Fruit fly (Drosophila melanogaster) whole organism, embryonic: ENCODE data around the gene CG11893.

Experiments used
- BtbVII ChIP-seq: fragments of 200-800 bp; sonication (Bioruptor generic); optimal IDR thresholded peaks from 3 replicates; lab custom pipeline; 2017; ENCODE audit warnings: missing biosample characterization, mild to moderate bottlenecking, missing genetic modification characterization
- C15 ChIP-seq: fragments of 200-800 bp; sonication (Bioruptor generic); IDR thresholded peaks from 3 replicates; pipeline ENCODE4 v1.3.6; 2022; ENCODE audit warnings: missing biosample characterization, missing genetic modification characterization
- CG10274 ChIP-seq: fragments of 200-800 bp; sonication (Bioruptor generic); optimal IDR thresholded peaks from 3 replicates; lab custom pipeline; 2017; ENCODE audit warnings: missing biosample characterization, mild to moderate bottlenecking, missing genetic modification characterization
- CG10366 ChIP-seq: fragments of 200-800 bp; sonication (Bioruptor generic); IDR thresholded peaks from 2 replicates; pipeline ENCODE4 v1.3.6; 2022; ENCODE audit warnings: missing biosample characterization, missing genetic modification characterization
- CG10543 ChIP-seq: fragments of 200-800 bp; sonication (Bioruptor generic); optimal IDR thresholded peaks from 3 replicates; lab custom pipeline; 2017; ENCODE audit warnings: missing biosample characterization, mild to moderate bottlenecking, missing genetic modification characterization, moderate library complexity
- CG11695 ChIP-seq: fragments of 200-800 bp; sonication (Bioruptor generic); IDR thresholded peaks from 3 replicates; pipeline ENCODE4 v1.3.6; 2022; ENCODE audit warnings: missing biosample characterization, missing genetic modification characterization
- CG12071 ChIP-seq: fragments of 200-800 bp; sonication (Bioruptor generic); optimal IDR thresholded peaks from 3 replicates; lab custom pipeline; 2018; ENCODE audit warnings: missing biosample characterization, mild to moderate bottlenecking, missing genetic modification characterization
- CG1233 ChIP-seq: fragments of 200-800 bp; sonication (Bioruptor generic); optimal IDR thresholded peaks from 4 replicates; lab custom pipeline; 2018; ENCODE audit warnings: missing biosample characterization, mild to moderate bottlenecking, missing genetic modification characterization
- CG13775 ChIP-seq: fragments of 200-800 bp; sonication (Bioruptor generic); optimal IDR thresholded peaks from 3 replicates; lab custom pipeline; 2017; ENCODE audit warnings: missing biosample characterization, mild to moderate bottlenecking, missing genetic modification characterization
- CG14014 ChIP-seq: fragments of 200-800 bp; sonication (Bioruptor generic); IDR thresholded peaks from 2 replicates; pipeline ENCODE4 v1.3.6; 2022; ENCODE audit warnings: missing biosample characterization, missing genetic modification characterization
- CG15269 ChIP-seq: fragments of 200-800 bp; sonication (Bioruptor generic); optimal IDR thresholded peaks from 2 replicates; lab custom pipeline; 2018; ENCODE audit warnings: missing biosample characterization, mild to moderate bottlenecking, missing genetic modification characterization, moderate library complexity
- CG18011 ChIP-seq: fragments of 200-800 bp; sonication (Bioruptor generic); optimal IDR thresholded peaks from 2 replicates; lab custom pipeline; 2017; ENCODE audit warnings: missing biosample characterization, missing genetic modification characterization, mild to moderate bottlenecking, moderate library complexity, missing genotype
- CG1832 ChIP-seq: fragments of 200-800 bp; sonication (Bioruptor generic); optimal IDR thresholded peaks from 2 replicates; lab custom pipeline; 2017; ENCODE audit warnings: missing biosample characterization, mild to moderate bottlenecking, missing genetic modification characterization, inconsistent platforms
- CG18476 ChIP-seq: fragments of 200-800 bp; sonication (Bioruptor generic); optimal IDR thresholded peaks from 2 replicates; lab custom pipeline; 2016; ENCODE audit warnings: missing biosample characterization, mild to moderate bottlenecking, missing genetic modification characterization
- CG2678 ChIP-seq: fragments of 200-800 bp; sonication (Bioruptor generic); optimal IDR thresholded peaks from 3 replicates; lab custom pipeline; 2019; ENCODE audit warnings: missing biosample characterization, mild to moderate bottlenecking, missing genetic modification characterization, moderate library complexity
- CG31224 ChIP-seq: fragments of 200-800 bp; sonication (Bioruptor generic); IDR thresholded peaks from 2 replicates; pipeline ENCODE4 v1.3.6; 2022; ENCODE audit warnings: missing biosample characterization, missing genetic modification characterization
- CG7786 ChIP-seq: fragments of 200-800 bp; sonication (Bioruptor generic); optimal IDR thresholded peaks from 2 replicates; lab custom pipeline; 2016; ENCODE audit warnings: missing biosample characterization, missing genetic modification characterization
- CG8281 ChIP-seq: fragments of 200-800 bp; sonication (Bioruptor generic); optimal IDR thresholded peaks from 2 replicates; lab custom pipeline; 2018; ENCODE audit warnings: missing biosample characterization, mild to moderate bottlenecking, missing genetic modification characterization, moderate library complexity
- CG8765 ChIP-seq: fragments of 200-800 bp; sonication (Bioruptor generic); IDR thresholded peaks from 2 replicates; pipeline ENCODE4 v1.3.6; 2022; ENCODE audit warnings: missing biosample characterization, missing genetic modification characterization
- CG9215 ChIP-seq: fragments of 200-800 bp; sonication (Bioruptor generic); IDR thresholded peaks from 2 replicates; pipeline ENCODE4 v1.3.6; 2022; ENCODE audit warnings: missing biosample characterization, missing genetic modification characterization
- Doc3 ChIP-seq: fragments of 200-800 bp; sonication (Bioruptor generic); IDR thresholded peaks from 3 replicates; pipeline ENCODE4 v1.3.6; 2022; ENCODE audit warnings: missing biosample characterization, missing genetic modification characterization; ENCODE audit not compliant: partially characterized antibody
- Eip74EF ChIP-seq, 2 experiments: fragments of 200-800 bp in 1 of 2; fragments of >200 bp in 1 of 2; sonication (Bioruptor generic) in 1 of 2; optimal IDR thresholded peaks; 2 replicates each; lab custom pipeline; 2017 to 2019; ENCODE audit warnings: missing biosample characterization in 2 of 2, missing genetic modification characterization in 2 of 2, mild to moderate bottlenecking in 1 of 2, moderate library complexity in 1 of 2
- Fer1 ChIP-seq: fragments of 200-800 bp; sonication (Bioruptor generic); optimal IDR thresholded peaks from 2 replicates; lab custom pipeline; 2017; ENCODE audit warnings: missing biosample characterization, mild to moderate bottlenecking, missing genetic modification characterization
- Kr ChIP-seq: fragments of 200-800 bp; sonication (Bioruptor generic); optimal IDR thresholded peaks from 2 replicates; lab custom pipeline; 2017; ENCODE audit warnings: missing biosample characterization, mild to moderate bottlenecking, missing genetic modification characterization
- MBD-R2 ChIP-seq: fragments of 200-800 bp; sonication (Bioruptor generic); IDR thresholded peaks from 2 replicates; pipeline ENCODE4 v1.3.6; 2022; ENCODE audit warnings: missing biosample characterization, missing genetic modification characterization
- Mad ChIP-seq: fragments of 200-800 bp; sonication (Bioruptor generic); optimal IDR thresholded peaks from 2 replicates; lab custom pipeline; 2016; ENCODE audit warnings: missing biosample characterization, missing genetic modification characterization
- NFAT ChIP-seq: fragments of 200-800 bp; sonication (Bioruptor generic); IDR thresholded peaks from 2 replicates; pipeline ENCODE4 v1.3.6; 2022; ENCODE audit warnings: missing biosample characterization, missing genetic modification characterization
- Nf-YA ChIP-seq: fragments of 200-800 bp; sonication (Bioruptor generic); IDR thresholded peaks from 2 replicates; pipeline ENCODE4 v1.3.6; 2022; ENCODE audit warnings: missing biosample characterization, missing genetic modification characterization
- Rfx ChIP-seq: fragments of 200-800 bp; sonication (Bioruptor generic); IDR thresholded peaks from 2 replicates; pipeline ENCODE4 v1.3.6; 2022; ENCODE audit warnings: missing biosample characterization, missing genetic modification characterization
- Sin3A ChIP-seq: fragments of >200 bp; optimal IDR thresholded peaks from 2 replicates; lab custom pipeline; 2018
- TFAM ChIP-seq: fragments of 200-800 bp; sonication (Bioruptor generic); optimal IDR thresholded peaks from 2 replicates; lab custom pipeline; 2017; ENCODE audit warnings: missing biosample characterization, missing genetic modification characterization, inconsistent platforms
- ab ChIP-seq: fragments of 200-800 bp; sonication (Bioruptor generic); optimal IDR thresholded peaks from 2 replicates; lab custom pipeline; 2016; ENCODE audit warnings: missing biosample characterization, missing genetic modification characterization
- ase ChIP-seq: fragments of 200-800 bp; sonication (Bioruptor generic); IDR thresholded peaks from 3 replicates; pipeline ENCODE4 v1.3.6; 2022; ENCODE audit warnings: missing biosample characterization, missing genetic modification characterization
- az2 ChIP-seq: fragments of 200-800 bp; sonication (Bioruptor generic); optimal IDR thresholded peaks from 3 replicates; lab custom pipeline; 2016; ENCODE audit warnings: missing biosample characterization, missing genetic modification characterization
- chn ChIP-seq: fragments of 200-800 bp; sonication (Bioruptor generic); optimal IDR thresholded peaks from 2 replicates; lab custom pipeline; 2016; ENCODE audit warnings: missing biosample characterization, missing genetic modification characterization
- crc ChIP-seq: fragments of 200-800 bp; sonication (Bioruptor generic); optimal IDR thresholded peaks from 2 replicates; lab custom pipeline; 2016; ENCODE audit warnings: missing biosample characterization, missing genetic modification characterization
- dysf ChIP-seq: fragments of 200-800 bp; sonication (Bioruptor generic); IDR thresholded peaks from 3 replicates; pipeline ENCODE4 v1.3.6; 2022; ENCODE audit warnings: missing biosample characterization, missing genetic modification characterization
- eve ChIP-seq, 2 experiments: fragments of >200 bp; optimal IDR thresholded peaks; 2 replicates each; lab custom pipeline; 2017; ENCODE audit warnings: missing biosample characterization in 2 of 2, missing genetic modification characterization in 2 of 2
- ftz-f1 ChIP-seq: fragments of 200-800 bp; sonication (Bioruptor generic); optimal IDR thresholded peaks from 2 replicates; lab custom pipeline; 2016; ENCODE audit warnings: missing biosample characterization, missing genetic modification characterization
- gce ChIP-seq: fragments of 200-800 bp; sonication (Bioruptor generic); IDR thresholded peaks from 3 replicates; pipeline ENCODE4 v1.3.6; 2022; ENCODE audit warnings: missing biosample characterization, missing genetic modification characterization
- grau ChIP-seq: fragments of 200-800 bp; optimal IDR thresholded peaks from 3 replicates; lab custom pipeline; 2019; ENCODE audit warnings: missing biosample characterization, mild to moderate bottlenecking, missing genetic modification characterization, moderate library complexity
- insv ChIP-seq, 2 experiments: fragments of 200-800 bp; sonication (Bioruptor generic); optimal IDR thresholded peaks; 3 replicates each; lab custom pipeline; 2016 to 2018; ENCODE audit warnings: missing biosample characterization in 2 of 2, missing genetic modification characterization in 2 of 2
- kay ChIP-seq: fragments of 200-800 bp; sonication (Bioruptor generic); optimal IDR thresholded peaks from 2 replicates; lab custom pipeline; 2016; ENCODE audit warnings: missing biosample characterization, missing genetic modification characterization
- maf-S ChIP-seq: fragments of 200-800 bp; sonication (Bioruptor generic); optimal IDR thresholded peaks from 2 replicates; lab custom pipeline; 2016; ENCODE audit warnings: missing biosample characterization, missing genetic modification characterization
- org-1 ChIP-seq: fragments of 200-800 bp; sonication (Bioruptor generic); optimal IDR thresholded peaks from 2 replicates; lab custom pipeline; 2017; ENCODE audit warnings: missing biosample characterization, missing genetic modification characterization
- pum ChIP-seq: fragments of 200-800 bp; sonication (Bioruptor generic); optimal IDR thresholded peaks from 2 replicates; lab custom pipeline; 2016; ENCODE audit warnings: missing biosample characterization, missing genetic modification characterization
- pzg ChIP-seq: fragments of 200-800 bp; sonication (Bioruptor generic); optimal IDR thresholded peaks from 3 replicates; lab custom pipeline; 2018; ENCODE audit warnings: missing biosample characterization, mild to moderate bottlenecking, missing genetic modification characterization, moderate library complexity
- ro ChIP-seq: fragments of 200-800 bp; sonication (Bioruptor generic); IDR thresholded peaks from 2 replicates; pipeline ENCODE4 v1.3.6; 2022; ENCODE audit warnings: missing biosample characterization, missing genetic modification characterization
- schlank ChIP-seq: fragments of 200-800 bp; sonication (Bioruptor generic); optimal IDR thresholded peaks from 2 replicates; lab custom pipeline; 2018; ENCODE audit warnings: missing biosample characterization, mild to moderate bottlenecking, missing genetic modification characterization
- sisA ChIP-seq: fragments of 200-800 bp; sonication (Bioruptor generic); IDR thresholded peaks from 2 replicates; pipeline ENCODE4 v1.3.6; 2022; ENCODE audit warnings: missing biosample characterization, missing genetic modification characterization
- toy ChIP-seq: fragments of 200-800 bp; sonication (Bioruptor generic); IDR thresholded peaks from 2 replicates; pipeline ENCODE4 v1.3.6; 2022; ENCODE audit warnings: missing biosample characterization, missing genetic modification characterization
- tup ChIP-seq: fragments of 200-800 bp; sonication (Bioruptor generic); optimal IDR thresholded peaks from 2 replicates; lab custom pipeline; 2016; ENCODE audit warnings: missing biosample characterization, mild to moderate bottlenecking, missing genetic modification characterization, moderate library complexity

The CG11893 gene

dm6 chr3R:25247379-25247869, 42.3 kb upstream of the CG11893 start, which contains the start of the genes RpS27 and Nup37 (continued):
- peak; percentile 99 for TF ChIP-seq NFAT
- peak; percentile 64 for TF ChIP-seq Sin3A
- peak; percentile 97 for TF ChIP-seq pum
- TF ChIP-seq Mad (GFP tag; lab: Kevin White, UChicago): peak; percentile 99
- TF ChIP-seq schlank: peak; percentile 99
- peak; percentile 97 for TF ChIP-seq pzg (GFP tag; lab: Kevin White, UChicago)
- peak; percentile 96 for TF ChIP-seq CG10366 (GFP tag; lab: Robert Waterston, UW)
- no peak for TF ChIP-seq Doc3 (GFP tag; lab: Robert Waterston, UW)
- peak; percentile 96 for TF ChIP-seq CG10274 (GFP tag; lab: Kevin White, UChicago)
- TF ChIP-seq insv (GFP tag; optimal IDR thresholded peaks at IDR 0.05; lab: Kevin White, UChicago): peak in 1 of 2 experiments; percentile 87
- peak; percentile 89 for TF ChIP-seq CG8765 (GFP tag; lab: Robert Waterston, UW)
- TF ChIP-seq CG9215: peak; percentile 91
- TF ChIP-seq eve (GFP tag; optimal IDR thresholded peaks at IDR 0.05; lab: Kevin White, UChicago): no peak
- peak; percentile 89 for TF ChIP-seq CG11695 (GFP tag; lab: Robert Waterston, UW)
- TF ChIP-seq chn: peak; percentile 98
- peak; percentile 92 for TF ChIP-seq CG2678 (tag; lab: Kevin White, UChicago)
- TF ChIP-seq CG8281 (tag; lab: Kevin White, UChicago): peak; percentile 87
- TF ChIP-seq BtbVII: peak; percentile 99
- peak; percentile 98 for TF ChIP-seq ase (GFP tag; lab: Robert Waterston, UW)
- peak; percentile 94 for TF ChIP-seq CG15269 (tag; lab: Kevin White, UChicago)
- TF ChIP-seq CG1832 (GFP tag; lab: Kevin White, UChicago): no peak
- TF ChIP-seq grau (tag; lab: Kevin White, UChicago): peak; percentile 92
- TF ChIP-seq ftz-f1: peak; percentile 90
- peak; percentile 99 for TF ChIP-seq CG1233 (GFP tag; lab: Kevin White, UChicago)
- TF ChIP-seq CG12071: peak; percentile 99
- peak; percentile 100 for TF ChIP-seq CG10543 (GFP tag; lab: Kevin White, UChicago)
- TF ChIP-seq tup (GFP tag; lab: Kevin White, UChicago): peak; percentile 93
- TF ChIP-seq TFAM (GFP tag; lab: Kevin White, UChicago): peak; percentile 93
- TF ChIP-seq Fer1 (GFP tag; lab: Kevin White, UChicago): peak; percentile 98
- TF ChIP-seq maf-S (GFP tag; lab: Kevin White, UChicago): peak; percentile 98
- TF ChIP-seq dysf: peak; percentile 96
- TF ChIP-seq Nf-YA (GFP tag; lab: Robert Waterston, UW): peak; percentile 93
- TF ChIP-seq CG18011: peak; percentile 92
- peak; percentile 95 for TF ChIP-seq CG14014 (GFP tag; lab: Robert Waterston, UW)
- TF ChIP-seq toy (GFP tag; lab: Robert Waterston, UW): peak; percentile 95
- peak; percentile 86 for TF ChIP-seq MBD-R2 (GFP tag; lab: Robert Waterston, UW)
- peak; percentile 97 for TF ChIP-seq crc (GFP tag; lab: Kevin White, UChicago)
- TF ChIP-seq org-1: peak; percentile 97
- TF ChIP-seq az2: peak; percentile 95
- TF ChIP-seq sisA (GFP tag; lab: Robert Waterston, UW): peak; percentile 95
- peak; percentile 99 for TF ChIP-seq Rfx
- TF ChIP-seq Eip74EF (GFP tag; optimal IDR thresholded peaks at IDR 0.05; lab: Kevin White, UChicago): peak in 1 of 2 experiments; percentile 93
- peak; percentile 93 for TF ChIP-seq CG18476 (GFP tag; lab: Kevin White, UChicago)
- TF ChIP-seq ab (GFP tag; lab: Kevin White, UChicago): peak; percentile 94
- TF ChIP-seq kay (GFP tag; lab: Kevin White, UChicago): peak; percentile 93
- peak; percentile 93 for TF ChIP-seq CG31224 (GFP tag; lab: Robert Waterston, UW)
- TF ChIP-seq Kr: peak; percentile 97
- peak; percentile 93 for TF ChIP-seq C15
- peak; percentile 94 for TF ChIP-seq ro (GFP tag; lab: Robert Waterston, UW)
- TF ChIP-seq CG7786: peak; percentile 98
- TF ChIP-seq CG13775 (GFP tag; lab: Kevin White, UChicago): peak; percentile 99
- TF ChIP-seq gce (GFP tag; lab: Robert Waterston, UW): peak; percentile 98
